Fruit fly (Drosophila melanogaster) Kc167 (cell line): Measurements from ENCODE around the gene Gr93d.

ENCODE experiments used
- Myc ChIP-seq: fragments of >200 bp; optimal IDR thresholded peaks from 2 replicates; lab custom pipeline; 2017; ENCODE audit warnings: missing external identifiers
- Sin3A ChIP-seq: fragments of >200 bp; optimal IDR thresholded peaks from 2 replicates; lab custom pipeline; 2018; ENCODE audit warnings: missing external identifiers
- h ChIP-seq: fragments of >200 bp; optimal IDR thresholded peaks from 3 replicates; lab custom pipeline; 2018; ENCODE audit warnings: missing external identifiers
- insv ChIP-seq: fragments of >200 bp; optimal IDR thresholded peaks from 3 replicates; lab custom pipeline; 2018; ENCODE audit warnings: missing external identifiers
- psq ChIP-seq: fragments of >200 bp; optimal IDR thresholded peaks from 2 replicates; lab custom pipeline; 2017; ENCODE audit warnings: missing external identifiers
- ttk ChIP-seq: sonication (Bioruptor generic); optimal IDR thresholded peaks from 2 replicates; lab custom pipeline; 2017; ENCODE audit warnings: missing external identifiers

DNA sequence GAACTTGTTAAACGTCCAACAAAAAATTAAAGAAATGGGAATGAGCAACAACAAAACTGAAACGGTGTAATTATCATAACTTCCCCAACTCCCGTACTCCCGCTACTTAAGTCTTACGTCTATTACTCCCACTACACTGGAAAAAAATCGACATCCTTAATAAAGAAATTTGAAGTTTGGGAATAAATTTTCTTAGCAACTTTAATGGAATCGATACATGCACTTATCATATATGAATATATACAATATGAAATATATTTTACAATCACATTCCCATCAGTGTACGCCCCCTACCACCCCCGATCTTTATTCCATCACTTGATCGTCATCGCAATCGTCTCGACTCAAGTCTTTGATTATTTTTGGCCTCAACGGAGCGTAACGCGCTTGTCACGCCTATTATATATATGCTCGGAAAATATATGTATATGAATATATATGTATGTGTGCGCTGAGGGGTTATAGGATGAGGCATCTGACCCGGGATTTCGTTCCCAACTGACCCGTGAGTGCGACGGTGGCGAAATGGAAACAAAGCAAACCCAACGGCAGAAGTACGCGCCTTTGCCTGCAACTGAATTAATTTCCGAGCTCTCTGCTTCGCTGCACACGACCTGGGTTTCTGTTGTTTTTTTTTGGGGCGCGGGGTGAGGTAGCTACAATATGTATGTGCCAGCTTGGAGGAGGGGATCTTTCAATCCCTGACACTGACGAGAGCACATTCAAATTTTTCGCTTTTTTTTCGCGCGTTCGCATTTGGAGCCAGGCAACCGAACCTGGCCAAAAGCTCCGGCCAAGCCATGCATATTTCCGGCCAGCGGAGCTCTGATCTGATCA is 12.0 kb downstream of the Gr93d start:
- TF ChIP-seq ttk (lab: Kevin White, UChicago) (no peak), psq (lab: Kevin White, UChicago) (no peak), h (no peak), insv (lab: Kevin White, UChicago) (no peak), Sin3A (lab: Kevin White, UChicago) (no peak), Myc (no peak)
